Fruit fly (Drosophila melanogaster) whole organism, pupa: ENCODE data around the gene fipi.

Experiments
- CG14655 ChIP-seq: fragments of 200-800 bp; sonication (Bioruptor generic); optimal IDR thresholded peaks from 3 replicates; lab custom pipeline; 2017; ENCODE audit warnings: mild to moderate bottlenecking, missing biosample characterization, missing genetic modification reagents, missing genetic modification characterization
- CG32121 ChIP-seq: fragments of 200-800 bp; sonication (Bioruptor generic); IDR thresholded peaks from 2 replicates; pipeline ENCODE4 v1.3.6; 2022; ENCODE audit warnings: missing biosample characterization, missing genetic modification characterization
- CG8159 ChIP-seq: fragments of 200-800 bp; sonication (Bioruptor generic); optimal IDR thresholded peaks from 3 replicates; lab custom pipeline; 2018; ENCODE audit warnings: missing biosample characterization, mild to moderate bottlenecking, missing genetic modification characterization, moderate library complexity
- CG9948 ChIP-seq: fragments of 200-800 bp; sonication (Bioruptor generic); optimal IDR thresholded peaks from 2 replicates; lab custom pipeline; 2018; ENCODE audit warnings: missing biosample characterization, mild to moderate bottlenecking, missing genetic modification characterization, moderate library complexity
- D1 ChIP-seq: fragments of 200-800 bp; sonication (Bioruptor generic); optimal IDR thresholded peaks from 2 replicates; lab custom pipeline; 2018; ENCODE audit warnings: missing biosample characterization, mild to moderate bottlenecking, missing genetic modification characterization, moderate library complexity
- EcR ChIP-seq: fragments of 200-800 bp; sonication (Bioruptor generic); optimal IDR thresholded peaks from 3 replicates; lab custom pipeline; 2019; ENCODE audit warnings: missing biosample characterization, missing genetic modification characterization, mild to moderate bottlenecking, moderate library complexity, missing genetic modification reagents
- Ets98B ChIP-seq: fragments of 200-800 bp; sonication (Bioruptor generic); IDR thresholded peaks from 2 replicates; pipeline ENCODE4 v1.3.6; 2022; ENCODE audit warnings: missing biosample characterization, missing genetic modification characterization
- fd96Ca ChIP-seq: fragments of 200-800 bp; sonication (Bioruptor generic); IDR thresholded peaks from 3 replicates; pipeline ENCODE4 v1.3.6; 2022; ENCODE audit warnings: missing biosample characterization, missing genetic modification characterization
- rn ChIP-seq: fragments of 200-800 bp; sonication (Bioruptor generic); IDR thresholded peaks from 2 replicates; pipeline ENCODE4 v1.3.6; 2022; ENCODE audit warnings: missing biosample characterization, missing genetic modification characterization

- TF ChIP-seq fd96Ca (GFP tag; lab: Robert Waterston, UW) (no peak), CG14655 (no peak), CG32121 (GFP tag; lab: Robert Waterston, UW) (no peak), rn (GFP tag; lab: Robert Waterston, UW) (no peak), CG9948 (tag; lab: Kevin White, UChicago) (no peak), CG8159 (tag; lab: Kevin White, UChicago) (no peak), EcR (GFP tag; lab: Kevin White, UChicago) (no peak), D1 (tag; lab: Kevin White, UChicago) (no peak), Ets98B (no peak)
These were observed at the start of gene fipi for dm6 chr2L:4793780-4794523.
